Fruit fly (Drosophila melanogaster) whole organism: ENCODE data around the gene Vha100-5.

Experiments
- CG8478 ChIP-seq: fragments of >200 bp; optimal IDR thresholded peaks from 2 replicates; lab custom pipeline; 2018; ENCODE audit warnings: inconsistent platforms
- Dll ChIP-seq: fragments of >200 bp; optimal IDR thresholded peaks from 2 replicates; lab custom pipeline; 2017
- EcR ChIP-seq, 2 experiments: fragments of >200 bp; optimal IDR thresholded peaks; 2 replicates each; lab custom pipeline; 2017; ENCODE audit warnings: missing biosample characterization in 2 of 2, missing genetic modification characterization in 2 of 2, missing genetic modification reagents in 2 of 2
- pan ChIP-seq: fragments of >200 bp; optimal IDR thresholded peaks from 2 replicates; lab custom pipeline; 2017
- psq ChIP-seq: fragments of >200 bp; optimal IDR thresholded peaks from 2 replicates; lab custom pipeline; 2017
- usp ChIP-seq: fragments of >200 bp; optimal IDR thresholded peaks from 2 replicates; lab custom pipeline; 2017; ENCODE audit warnings: missing biosample characterization, missing genetic modification characterization, mixed read lengths

The Vha100-5 gene

DNA sequence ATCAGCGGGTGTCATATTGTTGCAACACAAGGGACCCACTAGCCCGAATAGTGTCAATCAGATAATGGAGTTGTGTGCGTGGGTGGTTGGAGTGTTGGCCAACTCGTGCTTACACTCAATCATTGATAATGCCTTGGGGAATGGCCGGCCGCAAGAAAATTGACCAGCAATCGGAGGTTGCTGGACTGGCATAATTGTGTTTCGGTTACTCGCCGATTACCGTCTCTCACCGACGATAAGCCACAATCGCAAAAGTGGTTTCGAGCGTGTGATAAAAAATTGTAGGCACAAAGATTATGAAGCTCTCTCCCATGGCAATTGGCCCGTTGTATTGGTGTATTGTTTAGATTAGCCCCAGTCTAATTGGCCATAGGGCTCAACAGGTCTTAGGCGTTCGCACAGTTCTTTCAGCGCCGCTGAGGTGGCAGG lies at the start of gene Vha100-5:
Gene Vha100-5 (plus strand): TSS at position 395 of the 429 bp plus-strand sequence.
- TF ChIP-seq pan (lab: Kevin White, UChicago) = no peak
- TF ChIP-seq psq (lab: Kevin White, UChicago) = no peak
- TF ChIP-seq Dll (lab: Kevin White, UChicago) = no peak
- TF ChIP-seq EcR (GFP tag; optimal IDR thresholded peaks at IDR 0.05; lab: Kevin White, UChicago) = no peak
- TF ChIP-seq usp (GFP tag; lab: Kevin White, UChicago) = no peak
- TF ChIP-seq CG8478 (lab: Kevin White, UChicago) = no peak

DNA sequence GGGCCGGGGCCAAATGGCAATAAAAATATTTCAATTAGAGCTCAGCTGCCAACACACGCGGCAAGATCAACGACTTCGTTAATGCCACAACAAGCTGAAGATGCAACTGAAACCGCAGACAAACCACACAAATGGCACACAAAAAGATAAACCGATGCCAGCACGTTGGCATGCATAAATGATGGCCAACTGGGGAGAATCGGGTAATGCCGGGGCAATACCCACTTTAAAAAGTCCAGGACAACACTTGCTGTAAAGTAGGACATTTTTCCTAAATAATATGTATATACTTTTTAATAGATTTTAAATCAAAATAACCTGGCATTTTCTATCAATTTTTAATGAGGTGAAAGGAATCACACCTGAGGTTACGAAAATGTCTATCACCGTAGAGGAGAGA lies 44.2 kb upstream of the Vha100-5 start, which contains the start of gene CG4988:
Gene CG4988 (plus strand): TSS at position 301 of the 400 bp plus-strand sequence.
- no peak for TF ChIP-seq EcR (GFP tag; optimal IDR thresholded peaks at IDR 0.05; lab: Kevin White, UChicago)

DNA sequence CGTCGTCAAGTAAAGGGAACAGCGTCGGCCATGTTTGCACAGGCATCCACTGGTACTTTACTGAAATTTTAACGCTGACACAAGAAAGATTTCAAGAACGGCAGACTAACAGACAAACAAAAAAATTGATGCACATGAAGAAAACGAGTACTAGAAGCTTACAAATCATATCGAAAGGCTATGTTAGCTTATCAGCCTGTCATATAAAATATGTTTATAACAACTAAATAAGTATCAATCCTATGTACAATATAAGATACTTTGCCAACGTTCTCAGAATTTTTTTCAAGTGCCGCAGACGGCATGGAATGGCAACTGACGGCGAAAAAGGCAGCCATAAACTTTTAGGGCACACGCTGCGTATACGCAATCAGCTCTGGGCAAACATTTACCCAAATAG lies 36.9 kb upstream of the Vha100-5 start:
- TF ChIP-seq usp (GFP tag; lab: Kevin White, UChicago) (no peak), Dll (lab: Kevin White, UChicago) (no peak), pan (lab: Kevin White, UChicago) (no peak), EcR (GFP tag; optimal IDR thresholded peaks at IDR 0.05; lab: Kevin White, UChicago) (no peak), CG8478 (lab: Kevin White, UChicago) (no peak), psq (lab: Kevin White, UChicago) (no peak)

DNA sequence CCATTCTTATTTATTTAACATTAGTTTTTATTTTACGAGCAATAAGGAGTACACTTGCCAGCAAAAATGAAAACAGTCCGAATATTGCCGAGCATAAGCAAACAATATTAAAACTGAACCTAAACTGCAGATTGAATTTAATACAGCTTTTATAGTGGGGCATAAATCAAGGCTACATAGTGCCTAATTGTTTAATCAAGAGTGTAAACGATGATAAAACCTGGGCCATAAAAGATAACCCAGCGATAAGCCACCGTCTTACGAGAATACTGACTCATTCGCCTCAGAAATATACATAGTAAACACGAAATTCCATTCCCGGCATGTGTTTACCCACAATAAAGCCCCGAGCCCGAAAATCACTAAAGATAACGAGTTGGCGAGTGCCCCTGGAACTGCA lies 2.8 kb upstream of the Vha100-5 start:
- TF ChIP-seq CG8478 (lab: Kevin White, UChicago) (no peak), psq (lab: Kevin White, UChicago) (no peak), Dll (lab: Kevin White, UChicago) (no peak), pan (lab: Kevin White, UChicago) (no peak), usp (GFP tag; lab: Kevin White, UChicago) (no peak), EcR (GFP tag; optimal IDR thresholded peaks at IDR 0.05; lab: Kevin White, UChicago) (no peak)

DNA sequence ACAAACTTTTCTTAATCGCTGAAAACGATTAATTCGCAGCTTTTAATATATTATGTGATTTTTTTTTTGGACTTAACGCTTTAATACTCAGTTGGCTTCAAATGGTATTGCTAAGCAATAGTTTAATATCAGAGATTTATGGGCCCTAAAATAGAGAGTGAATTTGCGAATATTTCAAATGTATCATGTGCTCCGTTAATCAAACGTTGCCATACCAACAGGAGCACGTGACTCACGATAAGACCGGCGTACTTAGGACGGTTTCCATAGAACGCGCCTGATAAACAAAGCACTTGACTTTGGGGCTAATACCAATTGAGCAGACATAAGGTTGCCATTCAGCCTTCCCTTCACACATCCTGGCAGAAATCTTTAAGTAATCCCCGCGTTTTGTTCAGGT lies 1.1 kb upstream of the Vha100-5 start:
- TF ChIP-seq CG8478 (lab: Kevin White, UChicago) (no peak), psq (lab: Kevin White, UChicago) (no peak), EcR (GFP tag; optimal IDR thresholded peaks at IDR 0.05; lab: Kevin White, UChicago) (no peak)

DNA sequence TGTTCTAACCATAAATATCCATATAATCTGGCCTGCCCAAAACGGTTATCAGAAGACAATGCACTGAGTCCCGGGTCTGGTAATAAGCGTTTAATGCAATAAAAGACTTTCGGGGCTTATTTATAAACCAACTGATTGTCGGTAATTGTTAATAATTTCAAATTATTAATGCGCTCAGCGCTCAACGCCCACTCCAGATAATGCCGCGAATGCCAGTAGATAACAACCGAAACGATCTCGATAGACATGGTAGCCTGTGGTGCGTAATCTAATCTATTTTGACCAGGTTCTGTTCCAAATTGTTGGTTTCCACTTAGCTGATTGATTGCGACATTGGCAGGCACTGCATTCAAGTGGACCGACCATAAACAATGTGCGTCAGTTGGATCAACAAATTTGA lies 1.8 kb downstream of the Vha100-5 start:
- no peak for TF ChIP-seq psq (lab: Kevin White, UChicago)
- no peak for TF ChIP-seq pan (lab: Kevin White, UChicago)
- TF ChIP-seq EcR (GFP tag; optimal IDR thresholded peaks at IDR 0.05; lab: Kevin White, UChicago) = no peak
- no peak for TF ChIP-seq usp (GFP tag; lab: Kevin White, UChicago)
- no peak for TF ChIP-seq Dll (lab: Kevin White, UChicago)
- no peak for TF ChIP-seq CG8478 (lab: Kevin White, UChicago)

DNA sequence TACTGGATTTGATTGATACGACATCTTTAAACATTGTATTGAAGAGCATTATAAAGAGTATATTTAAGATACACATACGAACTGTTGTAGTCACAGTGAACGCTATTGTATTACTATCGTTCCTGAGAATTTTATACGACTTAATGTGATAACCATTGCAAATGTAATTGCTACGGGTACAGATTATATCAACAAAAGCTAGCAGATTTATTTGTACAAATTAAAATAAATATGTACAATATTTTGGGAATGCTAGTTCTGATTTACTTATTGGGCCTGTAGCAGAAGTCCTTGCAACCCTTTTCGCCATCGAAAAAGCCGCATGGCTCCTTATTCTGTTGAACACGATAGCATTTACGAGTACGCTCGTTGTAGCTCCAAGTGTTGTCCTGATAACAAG lies 14.7 kb downstream of the Vha100-5 start, which contains the start of gene CG42470:
Gene CG42470 (minus strand): TSS at position 101 of the 400 bp plus-strand sequence.
- TF ChIP-seq pan (lab: Kevin White, UChicago) (no peak), psq (lab: Kevin White, UChicago) (no peak), CG8478 (lab: Kevin White, UChicago) (no peak), EcR (GFP tag; optimal IDR thresholded peaks at IDR 0.05; lab: Kevin White, UChicago) (no peak), Dll (lab: Kevin White, UChicago) (no peak), usp (GFP tag; lab: Kevin White, UChicago) (no peak)

DNA sequence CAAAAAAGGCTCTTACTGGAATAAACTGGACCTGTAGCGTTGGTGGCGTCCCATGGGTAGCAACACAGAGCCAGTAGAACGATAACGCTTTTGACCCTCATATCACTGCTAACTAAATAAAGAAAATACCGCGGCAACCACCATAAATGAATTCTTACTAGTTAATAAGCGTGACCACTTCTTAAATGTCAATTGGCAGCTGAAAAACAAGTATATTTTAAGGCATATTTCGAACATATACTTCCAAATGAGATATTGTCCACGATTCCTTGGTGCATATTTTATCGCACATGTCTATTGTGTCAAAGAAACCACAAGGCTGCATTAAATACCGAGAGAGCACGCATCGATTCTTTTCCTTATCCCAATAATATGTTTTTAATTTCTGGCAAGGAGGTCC lies 15.2 kb downstream of the Vha100-5 start, which contains the start of gene CG42471:
Gene CG42471 (minus strand): TSS at position 101 of the 400 bp plus-strand sequence.
- TF ChIP-seq Dll (lab: Kevin White, UChicago) (no peak), CG8478 (lab: Kevin White, UChicago) (no peak), EcR (GFP tag; optimal IDR thresholded peaks at IDR 0.05; lab: Kevin White, UChicago) (no peak), usp (GFP tag; lab: Kevin White, UChicago) (no peak), psq (lab: Kevin White, UChicago) (no peak), pan (lab: Kevin White, UChicago) (no peak)

DNA sequence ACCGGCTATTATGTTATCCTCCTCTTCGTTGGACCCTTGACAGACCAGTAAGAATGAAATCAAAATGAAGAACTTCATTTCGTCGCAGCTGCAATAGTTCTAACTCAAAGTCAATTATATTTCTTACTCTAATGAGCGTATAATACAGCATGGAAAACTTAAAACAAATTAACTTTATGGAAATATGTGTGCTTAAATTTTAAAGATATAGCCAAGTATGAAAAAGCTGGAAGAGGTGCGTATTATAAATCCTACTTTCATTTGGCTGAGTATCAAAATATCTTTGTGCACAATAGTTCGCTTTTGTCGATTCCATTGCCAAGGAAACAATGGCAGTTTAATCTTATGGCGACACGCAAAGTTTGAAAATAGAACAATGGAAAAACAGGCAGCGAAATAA lies 15.7 kb downstream of the Vha100-5 start, which contains the start of gene Sfp33A1:
Gene Sfp33A1 (minus strand): TSS at position 101 of the 400 bp plus-strand sequence.
- TF ChIP-seq usp (GFP tag; lab: Kevin White, UChicago) (no peak), EcR (GFP tag; optimal IDR thresholded peaks at IDR 0.05; lab: Kevin White, UChicago) (no peak), psq (lab: Kevin White, UChicago) (no peak)

DNA sequence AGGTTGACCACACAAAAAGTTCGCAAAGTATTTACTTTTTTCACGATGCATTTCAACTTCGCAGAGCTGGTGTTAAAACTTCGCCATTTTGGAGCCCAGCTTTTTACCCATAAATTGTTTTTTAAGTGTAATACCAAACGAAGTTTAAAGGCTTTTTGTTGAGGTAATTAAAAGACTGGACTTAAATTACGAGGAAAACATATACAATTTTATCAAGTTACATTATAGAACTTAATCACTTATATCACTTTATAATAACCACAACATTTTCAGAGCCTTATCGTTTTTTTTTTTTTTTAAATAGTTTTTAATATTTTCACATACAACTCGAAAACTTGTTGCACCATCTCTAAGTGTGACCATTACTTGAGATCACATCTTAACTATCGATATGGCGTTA lies 49.3 kb downstream of the Vha100-5 start, which contains the start of gene CG14931:
Gene CG14931 (plus strand): TSS at position 301 of the 400 bp plus-strand sequence.
- TF ChIP-seq psq (lab: Kevin White, UChicago) (no peak), pan (lab: Kevin White, UChicago) (no peak), usp (GFP tag; lab: Kevin White, UChicago) (no peak), CG8478 (lab: Kevin White, UChicago) (no peak), Dll (lab: Kevin White, UChicago) (no peak), EcR (GFP tag; optimal IDR thresholded peaks at IDR 0.05; lab: Kevin White, UChicago) (no peak)

DNA sequence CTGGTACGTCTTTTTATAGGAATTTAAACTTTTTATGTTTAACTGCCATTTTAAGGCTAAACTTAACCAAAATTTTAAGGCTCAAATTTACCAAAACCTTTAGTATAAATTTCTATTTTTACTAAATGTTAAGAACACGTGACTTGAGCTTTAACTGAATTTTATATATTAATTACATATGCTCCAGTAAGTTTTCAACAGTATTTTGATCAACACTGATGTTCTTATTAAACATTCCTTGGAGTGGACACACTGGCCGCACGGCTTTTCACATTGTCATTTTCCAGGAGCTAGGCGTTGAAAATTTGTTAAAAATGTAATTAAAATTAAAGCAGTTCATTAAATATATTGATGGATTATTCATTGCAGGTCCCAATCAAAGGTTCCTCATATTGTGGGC lies 50.9 kb downstream of the Vha100-5 start, which contains the start of gene CG14932:
Gene CG14932 (plus strand): TSS at position 230 of the 400 bp plus-strand sequence.
- TF ChIP-seq psq (lab: Kevin White, UChicago) (no peak), Dll (lab: Kevin White, UChicago) (no peak), pan (lab: Kevin White, UChicago) (no peak), CG8478 (lab: Kevin White, UChicago) (no peak), usp (GFP tag; lab: Kevin White, UChicago) (no peak), EcR (GFP tag; optimal IDR thresholded peaks at IDR 0.05; lab: Kevin White, UChicago) (no peak)

DNA sequence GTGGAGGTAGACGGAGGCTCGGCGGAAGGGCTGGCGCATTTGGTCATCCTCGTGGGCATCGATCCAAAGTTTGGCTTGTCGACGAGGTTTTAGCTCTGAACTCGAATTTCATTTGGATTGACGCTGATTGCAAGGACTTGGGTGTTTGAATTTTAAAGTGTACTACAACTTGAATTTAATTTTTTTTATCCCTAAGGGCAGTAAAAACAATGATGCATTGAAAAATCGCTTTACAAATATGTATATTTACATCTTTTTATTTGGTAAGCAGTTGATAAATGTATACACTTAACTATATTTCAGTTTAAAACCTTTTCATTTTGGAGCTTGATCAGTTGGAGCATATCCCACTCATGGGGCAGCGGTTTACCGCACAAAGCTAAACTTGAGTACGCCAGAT lies 53.5 kb downstream of the Vha100-5 start, which contains the start of gene Tsp33B:
Gene Tsp33B (minus strand): TSS at position 101 of the 400 bp plus-strand sequence.
- TF ChIP-seq psq (lab: Kevin White, UChicago) = no peak
- TF ChIP-seq usp (GFP tag; lab: Kevin White, UChicago) = no peak
- TF ChIP-seq pan (lab: Kevin White, UChicago) = no peak
- TF ChIP-seq Dll (lab: Kevin White, UChicago) = no peak
- TF ChIP-seq CG8478 (lab: Kevin White, UChicago) = no peak
- no peak for TF ChIP-seq EcR (GFP tag; optimal IDR thresholded peaks at IDR 0.05; lab: Kevin White, UChicago)
